Fruit fly (Drosophila melanogaster): Measurements from ENCODE around the gene Glyp.

The Glyp gene

DNA sequence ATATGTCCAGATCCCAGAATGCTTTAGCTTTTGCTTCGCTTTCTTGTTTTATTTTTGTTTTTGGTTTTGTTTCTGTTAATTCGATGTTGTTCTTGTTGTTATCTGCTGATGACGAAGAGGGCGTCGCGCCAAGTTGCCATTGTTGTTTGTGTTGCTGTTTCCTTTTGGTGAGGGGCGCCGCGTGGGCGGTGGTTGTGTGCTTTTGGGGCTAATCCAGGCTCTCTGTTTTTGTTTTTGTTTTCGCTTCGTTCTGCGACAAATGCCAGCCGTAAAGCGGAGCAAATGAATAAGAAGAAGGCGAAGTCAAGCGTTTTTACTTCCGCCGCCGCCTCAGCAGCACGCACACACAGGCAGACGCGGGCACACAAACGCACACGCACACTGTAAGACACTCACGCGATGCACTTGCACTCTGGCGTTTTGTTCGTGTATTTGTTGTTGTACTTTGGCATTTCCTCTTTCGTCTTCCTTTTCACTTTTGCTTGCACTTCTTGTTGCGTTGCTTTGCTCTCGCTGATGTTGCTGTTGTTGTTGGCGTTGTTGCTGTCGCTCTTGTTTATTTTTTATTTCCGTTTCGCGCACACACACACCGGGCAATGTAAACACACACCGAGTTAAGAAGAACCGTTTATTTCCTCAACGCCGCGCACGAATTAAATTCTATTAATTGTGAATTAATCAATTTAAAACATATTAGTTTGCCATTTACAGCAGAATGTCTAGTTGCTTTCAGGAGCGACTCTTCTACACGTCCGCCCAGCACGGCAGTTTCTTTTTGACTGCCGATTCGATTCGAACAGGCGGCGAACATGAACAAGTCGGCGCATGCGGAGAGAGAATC is 47.6 kb downstream of the Glyp start, which contains the start of gene aop (continued):
- TF ChIP-seq Med (GFP tag): peak; percentile 90
- TF ChIP-seq CkIIα-i1 (GFP tag; IDR thresholded peaks at IDR 0.05): no peak
- TF ChIP-seq CG11504 (tag; optimal IDR thresholded peaks at IDR 0.05): peak; percentile 22
- peak; percentile 49 for TF ChIP-seq Fer1 (GFP tag; optimal IDR thresholded peaks at IDR 0.05)
- TF ChIP-seq CG10366 (GFP tag; IDR thresholded peaks at IDR 0.05): no peak
- no peak for TF ChIP-seq CG4282 (GFP tag; optimal IDR thresholded peaks at IDR 0.05)
- no peak for TF ChIP-seq Hr39 (optimal IDR thresholded peaks at IDR 0.05)
- no peak for TF ChIP-seq CG7786 (GFP tag; optimal IDR thresholded peaks at IDR 0.05)
- no peak for TF ChIP-seq CG15073 (GFP tag; optimal IDR thresholded peaks at IDR 0.05)
- peak; percentile 32 for TF ChIP-seq CG34376 (GFP tag; optimal IDR thresholded peaks at IDR 0.05)
- no peak for TF ChIP-seq Poxn (GFP tag; IDR thresholded peaks at IDR 0.05)
- TF ChIP-seq CG9817 (tag; optimal IDR thresholded peaks at IDR 0.05): no peak
- no peak for TF ChIP-seq peb (GFP tag; IDR thresholded peaks at IDR 0.05)
- TF ChIP-seq sim (GFP tag; IDR thresholded peaks at IDR 0.05): no peak
- no peak for TF ChIP-seq CG13424 (tag; optimal IDR thresholded peaks at IDR 0.05)
- TF ChIP-seq MESR4 (GFP tag; optimal IDR thresholded peaks at IDR 0.05): no peak
- TF ChIP-seq knrl (GFP tag; IDR thresholded peaks at IDR 0.05; ENCODE audit: partially characterized antibody): 0 out of 3 replicates have a peak, but pooled peaks have one; percentile 16
- TF ChIP-seq Oaz (GFP tag; IDR thresholded peaks at IDR 0.05): no peak
- no peak for TF ChIP-seq Mes4 (GFP tag; optimal IDR thresholded peaks at IDR 0.05)
- peak; percentile 72 for TF ChIP-seq CG8924 (tag; optimal IDR thresholded peaks at IDR 0.05)
- TF ChIP-seq CG4360 (GFP tag; IDR thresholded peaks at IDR 0.05): peak; percentile 89
- peak; percentile 58; the same call in 1 of the 3 replicates for TF ChIP-seq CG34422 (GFP tag; IDR thresholded peaks at IDR 0.05)
- TF ChIP-seq D (optimal IDR thresholded peaks at IDR 0.05): no peak
- TF ChIP-seq D (GFP tag; optimal IDR thresholded peaks at IDR 0.05): peak; percentile 3
- no peak for TF ChIP-seq CG1792 (GFP tag; optimal IDR thresholded peaks at IDR 0.05)
- no peak for TF ChIP-seq ken (GFP tag; IDR thresholded peaks at IDR 0.05)
- TF ChIP-seq CG3163 (GFP tag; optimal IDR thresholded peaks at IDR 0.05): peak; percentile 78
- TF ChIP-seq Fer3 (tag; optimal IDR thresholded peaks at IDR 0.05): no peak
- no peak for TF ChIP-seq gcm (GFP tag; optimal IDR thresholded peaks at IDR 0.05)
- TF ChIP-seq CG12391 (tag; optimal IDR thresholded peaks at IDR 0.05): peak; percentile 22
- TF ChIP-seq Gsc (GFP tag; IDR thresholded peaks at IDR 0.05): no peak
- no peak; the same call in 1 of the 2 replicates for TF ChIP-seq seq (GFP tag; IDR thresholded peaks at IDR 0.05)
- no peak for TF ChIP-seq Dref (GFP tag; IDR thresholded peaks at IDR 0.05)
- TF ChIP-seq CG12155 (GFP tag; optimal IDR thresholded peaks at IDR 0.05): peak; percentile 42
- TF ChIP-seq CG11093 (GFP tag; IDR thresholded peaks at IDR 0.05): no peak
- peak; percentile 44 for TF ChIP-seq Vsx1 (GFP tag; optimal IDR thresholded peaks at IDR 0.05)
- TF ChIP-seq HLH4C (GFP tag; IDR thresholded peaks at IDR 0.05; ENCODE audit: partially characterized antibody): peak; percentile 27; the same call in 1 of the 3 replicates
- TF ChIP-seq CG1024 (GFP tag; IDR thresholded peaks at IDR 0.05): no peak
- TF ChIP-seq pan (optimal IDR thresholded peaks at IDR 0.05): no peak
- peak in 1 of 2 experiments; percentile 54 for TF ChIP-seq pan (GFP tag; optimal IDR thresholded peaks at IDR 0.05 in 1 of 2, IDR thresholded peaks at IDR 0.05 in 1 of 2)
- TF ChIP-seq CG14710 (tag; optimal IDR thresholded peaks at IDR 0.05): peak; percentile 15
- TF ChIP-seq CG14860 (GFP tag; IDR thresholded peaks at IDR 0.05; ENCODE audit: partially characterized antibody): no peak
- TF ChIP-seq odd (GFP tag; optimal IDR thresholded peaks at IDR 0.05): peak; percentile 53
- TF ChIP-seq her (GFP tag; optimal IDR thresholded peaks at IDR 0.05): peak; percentile 28
- 0 out of 2 replicates have a peak, but pooled peaks have one; percentile 34 for TF ChIP-seq CG32767 (GFP tag; IDR thresholded peaks at IDR 0.05)
- TF ChIP-seq dysf (GFP tag; IDR thresholded peaks at IDR 0.05): no peak; the same call in 2 of the 3 replicates
- no peak for TF ChIP-seq CG7357 (GFP tag; IDR thresholded peaks at IDR 0.05)
- no peak for TF ChIP-seq danr (GFP tag; IDR thresholded peaks at IDR 0.05)
- no peak for TF ChIP-seq Camta (GFP tag; optimal IDR thresholded peaks at IDR 0.05)
- no peak for TF ChIP-seq CG8281 (tag; optimal IDR thresholded peaks at IDR 0.05)
